Fruit fly (Drosophila melanogaster): ENCODE data around the gene CG7083.

DNA sequence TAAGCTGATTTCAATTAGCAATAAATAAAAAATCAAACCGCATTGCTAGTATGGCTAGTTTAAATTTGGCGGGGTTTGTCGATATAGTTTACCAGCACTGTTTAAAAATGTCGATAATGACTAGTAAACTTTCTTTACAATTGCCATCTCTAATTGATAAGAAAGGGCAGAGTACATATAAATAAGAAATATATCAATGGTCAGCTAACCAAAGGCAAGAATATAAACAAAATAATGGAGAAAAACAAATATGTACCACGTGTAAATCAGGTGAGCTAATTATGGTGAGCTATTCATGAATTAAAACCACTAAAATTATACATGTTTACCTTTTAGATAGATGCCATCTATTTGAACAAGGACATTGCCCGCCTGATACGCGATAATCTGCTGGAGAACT, 1.7 kb upstream of the CG7083 start, which contains the start of gene Pex2:
- TF ChIP-seq eg (GFP tag; IDR thresholded peaks at IDR 0.05), result no peak
- TF ChIP-seq Eip75B (GFP tag; optimal IDR thresholded peaks at IDR 0.05), result no peak
- no peak for TF ChIP-seq dsx (GFP tag; optimal IDR thresholded peaks at IDR 0.05; ENCODE audit: poor library complexity, severe bottlenecking)
- TF ChIP-seq achi (GFP tag; optimal IDR thresholded peaks at IDR 0.05), result no peak
- TF ChIP-seq OdsH (GFP tag; optimal IDR thresholded peaks at IDR 0.05), result no peak
- no peak for TF ChIP-seq CG6276 (GFP tag; optimal IDR thresholded peaks at IDR 0.05)
- TF ChIP-seq cyc (GFP tag; optimal IDR thresholded peaks at IDR 0.05), result no peak
- no peak for TF ChIP-seq Lpt (GFP tag; optimal IDR thresholded peaks at IDR 0.05)
- TF ChIP-seq net (GFP tag; optimal IDR thresholded peaks at IDR 0.05), result no peak
- no peak for TF ChIP-seq Eip93F (GFP tag; optimal IDR thresholded peaks at IDR 0.05)
- no peak for TF ChIP-seq CG6854 (GFP tag; optimal IDR thresholded peaks at IDR 0.05)
- TF ChIP-seq Sox15 (GFP tag; optimal IDR thresholded peaks at IDR 0.05), result no peak
- no peak for TF ChIP-seq Sox102F (GFP tag; optimal IDR thresholded peaks at IDR 0.05)
- no peak for TF ChIP-seq fd85E (GFP tag; optimal IDR thresholded peaks at IDR 0.05)

Measured in whole organism, prepupa.